Worm (Caenorhabditis elegans) whole organism, L4 larva: ENCODE data around the gene acly-2.

Experiments used
- F10B5.3 ChIP-seq: sonication (generic microtip); optimal IDR thresholded peaks from 2 replicates; lab custom pipeline; 2016; ENCODE audit warnings: mild to moderate bottlenecking, missing genetic modification characterization, missing compliant biosample characterization
- F37D6.2 ChIP-seq: sonication (generic microtip); optimal IDR thresholded peaks from 2 replicates; lab custom pipeline; 2016; ENCODE audit warnings: mild to moderate bottlenecking, missing genetic modification characterization, missing compliant biosample characterization
- F44E2.7 ChIP-seq: fragments of 200-800 bp; sonication (Bioruptor generic); IDR thresholded peaks from 2 replicates; pipeline ENCODE4 v2.1.2; 2022; ENCODE audit warnings: missing genetic modification characterization, missing compliant biosample characterization
- R02D3.7 ChIP-seq: fragments of 150-350 bp; sonication (generic microtip); optimal IDR thresholded peaks from 3 replicates; lab custom pipeline; 2014; ENCODE audit warnings: missing biosample characterization, missing genetic modification characterization
- T26A8.4 ChIP-seq: fragments of 200-800 bp; sonication (Bioruptor generic); IDR thresholded peaks from 2 replicates; pipeline ENCODE4 v1.3.6; 2022; ENCODE audit warnings: missing genetic modification characterization, missing compliant biosample characterization
- Y48G9A.11 ChIP-seq: fragments of 200-800 bp; sonication (Bioruptor generic); IDR thresholded peaks from 2 replicates; pipeline ENCODE4 v1.3.6; 2022; ENCODE audit warnings: missing genetic modification reagents, missing genetic modification characterization, missing compliant biosample characterization
- ZK337.2 ChIP-seq: fragments of 200-800 bp; sonication (Bioruptor generic); IDR thresholded peaks from 2 replicates; pipeline ENCODE4 v1.3.6; 2022; ENCODE audit warnings: missing genetic modification reagents, missing genetic modification characterization, missing compliant biosample characterization
- ZK546.5 ChIP-seq, 2 experiments: sonication (generic microtip); optimal IDR thresholded peaks; 2 replicates each; lab custom pipeline; 2017; ENCODE audit warnings: missing biosample characterization in 2 of 2, missing genetic modification characterization in 2 of 2
- aly-2 ChIP-seq: sonication (generic microtip); optimal IDR thresholded peaks from 2 replicates; lab custom pipeline; 2018; ENCODE audit warnings: missing biosample characterization, missing genetic modification characterization
- ama-1 ChIP-seq: fragments of 150-350 bp; optimal IDR thresholded peaks from 2 replicates; lab custom pipeline; 2014; ENCODE audit warnings: inconsistent platforms, mixed read lengths
- ceh-32 ChIP-seq: sonication (generic microtip); optimal IDR thresholded peaks from 2 replicates; lab custom pipeline; 2016; ENCODE audit warnings: mild to moderate bottlenecking, missing genetic modification characterization, missing compliant biosample characterization; ENCODE audit not compliant: poor library complexity
- ceh-44 ChIP-seq: fragments of 200-800 bp; sonication (Bioruptor generic); IDR thresholded peaks from 2 replicates; pipeline ENCODE4 v1.3.6; 2022; ENCODE audit warnings: missing genetic modification reagents, missing genetic modification characterization, missing compliant biosample characterization
- ceh-82 ChIP-seq: sonication (generic microtip); optimal IDR thresholded peaks from 2 replicates; lab custom pipeline; 2017; ENCODE audit warnings: missing biosample characterization, missing genetic modification characterization
- ces-1 ChIP-seq: fragments of 150-350 bp; sonication (generic microtip); optimal IDR thresholded peaks from 4 replicates; lab custom pipeline; 2014; ENCODE audit warnings: missing biosample characterization, missing genetic modification reagents, missing genetic modification characterization
- dmd-9 ChIP-seq: fragments of 200-800 bp; sonication (Bioruptor generic); IDR thresholded peaks from 2 replicates; pipeline ENCODE4 v1.3.6; 2022; ENCODE audit warnings: missing genetic modification reagents, missing genetic modification characterization, missing compliant biosample characterization
- dve-1 ChIP-seq: sonication (generic microtip); optimal IDR thresholded peaks from 2 replicates; lab custom pipeline; 2017; ENCODE audit warnings: antibody characterized with exemption, mild to moderate bottlenecking, missing genetic modification characterization, missing compliant biosample characterization; ENCODE audit not compliant: insufficient read depth
- egl-43 ChIP-seq: fragments of 200-800 bp; sonication (Bioruptor generic); IDR thresholded peaks from 2 replicates; pipeline ENCODE4 v1.3.6; 2022; ENCODE audit warnings: missing genetic modification reagents, missing genetic modification characterization, missing compliant biosample characterization
- fos-1 ChIP-seq: fragments of 150-350 bp; optimal IDR thresholded peaks from 2 replicates; lab custom pipeline; 2014; ENCODE audit warnings: missing biosample characterization, missing genetic modification characterization
- hif-1 ChIP-seq, 2 experiments: sonication (generic microtip); optimal IDR thresholded peaks; 2 replicates each; lab custom pipeline; 2016 to 2017; ENCODE audit warnings: missing compliant biosample characterization in 2 of 2, missing genetic modification characterization in 2 of 2, missing genetic modification reagents in 2 of 2, missing genotype in 2 of 2, mild to moderate bottlenecking in 1 of 2
- hlh-11 ChIP-seq: fragments of 200-800 bp; sonication (Bioruptor generic); optimal IDR thresholded peaks from 2 replicates; lab custom pipeline; 2018; ENCODE audit warnings: mild to moderate bottlenecking, missing genetic modification characterization, missing compliant biosample characterization
- hmg-1.1 ChIP-seq: fragments of 200-800 bp; sonication (Bioruptor generic); IDR thresholded peaks from 2 replicates; pipeline ENCODE4 v1.3.6; 2022; ENCODE audit warnings: missing genetic modification reagents, missing genetic modification characterization, missing compliant biosample characterization
- jun-1 ChIP-seq: fragments of 150-350 bp; optimal IDR thresholded peaks from 2 replicates; lab custom pipeline; 2014; ENCODE audit warnings: missing biosample characterization, missing genetic modification reagents, missing genetic modification characterization
- lim-7 ChIP-seq: fragments of 200-800 bp; sonication (Bioruptor generic); IDR thresholded peaks from 2 replicates; pipeline ENCODE4 v1.3.6; 2022; ENCODE audit warnings: missing genetic modification characterization, missing compliant biosample characterization
- lin-1 ChIP-seq: fragments of 200-800 bp; sonication (Bioruptor generic); IDR thresholded peaks from 2 replicates; pipeline ENCODE4 v1.3.6; 2022; ENCODE audit warnings: missing genetic modification reagents, missing genetic modification characterization, missing compliant biosample characterization
- lin-29 ChIP-seq: fragments of 200-800 bp; sonication (Bioruptor generic); IDR thresholded peaks from 2 replicates; pipeline ENCODE4 v1.3.6; 2022; ENCODE audit warnings: missing genetic modification reagents, missing genetic modification characterization, missing compliant biosample characterization
- lir-3 ChIP-seq: sonication (generic microtip); optimal IDR thresholded peaks from 2 replicates; lab custom pipeline; 2016; ENCODE audit warnings: mild to moderate bottlenecking, missing genetic modification characterization, missing compliant biosample characterization
- madf-5 ChIP-seq, 2 experiments: fragments of 200-800 bp; sonication (Bioruptor generic); IDR thresholded peaks; 2 replicates each; pipeline ENCODE4 v1.3.6; 2022; ENCODE audit warnings: missing compliant biosample characterization in 2 of 2, missing genetic modification characterization in 2 of 2
- mdl-1 ChIP-seq, 2 experiments: fragments of 150-350 bp in 1 of 2; sonication (generic microtip) in 1 of 2; optimal IDR thresholded peaks; 2 replicates each; lab custom pipeline; 2014 to 2017; ENCODE audit warnings: missing biosample characterization in 2 of 2, missing genetic modification characterization in 2 of 2
- mdt-29 ChIP-seq: fragments of 200-800 bp; sonication (Bioruptor generic); IDR thresholded peaks from 2 replicates; pipeline ENCODE4 v1.3.6; 2022; ENCODE audit warnings: missing genetic modification reagents, missing genetic modification characterization, missing compliant biosample characterization
- mep-1 ChIP-seq: fragments of 150-350 bp; sonication (generic microtip); optimal IDR thresholded peaks from 3 replicates; lab custom pipeline; 2014; ENCODE audit warnings: missing biosample characterization, missing genetic modification characterization
- nhr-10 ChIP-seq: fragments of 150-350 bp; optimal IDR thresholded peaks from 2 replicates; lab custom pipeline; 2014; ENCODE audit warnings: missing biosample characterization, missing genetic modification characterization
- nhr-102 ChIP-seq: sonication (generic microtip); optimal IDR thresholded peaks from 2 replicates; lab custom pipeline; 2016; ENCODE audit warnings: mild to moderate bottlenecking, missing genetic modification characterization, moderate library complexity, missing compliant biosample characterization
- nhr-11 ChIP-seq: fragments of 150-350 bp; optimal IDR thresholded peaks from 2 replicates; lab custom pipeline; 2014; ENCODE audit warnings: missing biosample characterization, missing genetic modification characterization
- nhr-111 ChIP-seq: fragments of 200-800 bp; sonication (Bioruptor generic); optimal IDR thresholded peaks from 2 replicates; lab custom pipeline; 2018; ENCODE audit warnings: mild to moderate bottlenecking, missing genetic modification characterization, missing compliant biosample characterization
- nhr-237 ChIP-seq: sonication (generic microtip); optimal IDR thresholded peaks from 2 replicates; lab custom pipeline; 2017; ENCODE audit warnings: missing biosample characterization, missing genetic modification characterization
- nhr-25 ChIP-seq: sonication (generic microtip); optimal IDR thresholded peaks from 2 replicates; lab custom pipeline; 2017; ENCODE audit warnings: missing genetic modification characterization, mild to moderate bottlenecking, missing compliant biosample characterization, antibody characterized with exemption, moderate library complexity, borderline replicate concordance; ENCODE audit not compliant: insufficient read depth
- nhr-28 ChIP-seq: fragments of 150-350 bp; optimal IDR thresholded peaks from 2 replicates; lab custom pipeline; 2014; ENCODE audit warnings: missing biosample characterization, missing genetic modification characterization
- nhr-41 ChIP-seq: fragments of 200-800 bp; sonication (Bioruptor generic); IDR thresholded peaks from 2 replicates; pipeline ENCODE4 v1.3.6; 2022; ENCODE audit warnings: missing genetic modification reagents, missing genetic modification characterization, missing compliant biosample characterization
- nhr-6 ChIP-seq: fragments of 150-350 bp; optimal IDR thresholded peaks from 2 replicates; lab custom pipeline; 2014; ENCODE audit warnings: missing biosample characterization, missing genetic modification characterization
- pha-4 ChIP-seq, 2 experiments: fragments of 150-350 bp in 1 of 2; fragments of 200-800 bp in 1 of 2; sonication (Bioruptor generic) in 1 of 2; IDR thresholded peaks in 1 of 2; optimal IDR thresholded peaks in 1 of 2; 2 replicates each; pipeline versions ENCODE4 v1.3.6 to Lab custom; 2014 to 2022; ENCODE audit warnings: missing genetic modification characterization in 2 of 2, missing genetic modification reagents in 2 of 2, missing biosample characterization in 1 of 2, missing compliant biosample characterization in 1 of 2
- saeg-2 ChIP-seq: fragments of 200-800 bp; sonication (Bioruptor generic); IDR thresholded peaks from 2 replicates; pipeline ENCODE4 v1.3.6; 2022; ENCODE audit warnings: missing genetic modification reagents, missing genetic modification characterization, missing compliant biosample characterization
- sdz-12 ChIP-seq: fragments of 200-800 bp; sonication (Bioruptor generic); optimal IDR thresholded peaks from 2 replicates; lab custom pipeline; 2018; ENCODE audit warnings: mild to moderate bottlenecking, missing genetic modification characterization, missing compliant biosample characterization
- skn-1 ChIP-seq: fragments of 150-350 bp; optimal IDR thresholded peaks from 2 replicates; lab custom pipeline; 2014; ENCODE audit warnings: missing biosample characterization, missing genetic modification characterization
- spr-1 ChIP-seq: sonication (generic microtip); optimal IDR thresholded peaks from 2 replicates; lab custom pipeline; 2016; ENCODE audit warnings: mild to moderate bottlenecking, missing genetic modification characterization, missing compliant biosample characterization
- unc-130 ChIP-seq: sonication (generic microtip); optimal IDR thresholded peaks from 2 replicates; lab custom pipeline; 2016; ENCODE audit warnings: missing genetic modification reagents, missing genetic modification characterization, missing compliant biosample characterization
- vab-7 ChIP-seq: fragments of 200-800 bp; sonication (Bioruptor generic); IDR thresholded peaks from 2 replicates; pipeline ENCODE4 v1.3.6; 2022; ENCODE audit warnings: missing genetic modification reagents, missing genetic modification characterization, missing compliant biosample characterization
- zfp-2 ChIP-seq: sonication (generic microtip); optimal IDR thresholded peaks from 2 replicates; lab custom pipeline; 2016; ENCODE audit warnings: mild to moderate bottlenecking, missing genetic modification characterization, missing compliant biosample characterization
- zfp-3 ChIP-seq: fragments of 200-800 bp; sonication (Bioruptor generic); conservative IDR thresholded peaks from 2 replicates; pipeline ENCODE4 v1.3.6; 2022; ENCODE audit warnings: missing genetic modification reagents, missing genetic modification characterization, missing compliant biosample characterization
- zip-2 ChIP-seq: fragments of 150-350 bp; optimal IDR thresholded peaks from 2 replicates; lab custom pipeline; 2014; ENCODE audit warnings: missing biosample characterization, missing genetic modification characterization
- ztf-11 ChIP-seq: fragments of 150-350 bp; optimal IDR thresholded peaks from 2 replicates; lab custom pipeline; 2014; ENCODE audit warnings: missing biosample characterization, missing genetic modification characterization

The acly-2 gene

DNA sequence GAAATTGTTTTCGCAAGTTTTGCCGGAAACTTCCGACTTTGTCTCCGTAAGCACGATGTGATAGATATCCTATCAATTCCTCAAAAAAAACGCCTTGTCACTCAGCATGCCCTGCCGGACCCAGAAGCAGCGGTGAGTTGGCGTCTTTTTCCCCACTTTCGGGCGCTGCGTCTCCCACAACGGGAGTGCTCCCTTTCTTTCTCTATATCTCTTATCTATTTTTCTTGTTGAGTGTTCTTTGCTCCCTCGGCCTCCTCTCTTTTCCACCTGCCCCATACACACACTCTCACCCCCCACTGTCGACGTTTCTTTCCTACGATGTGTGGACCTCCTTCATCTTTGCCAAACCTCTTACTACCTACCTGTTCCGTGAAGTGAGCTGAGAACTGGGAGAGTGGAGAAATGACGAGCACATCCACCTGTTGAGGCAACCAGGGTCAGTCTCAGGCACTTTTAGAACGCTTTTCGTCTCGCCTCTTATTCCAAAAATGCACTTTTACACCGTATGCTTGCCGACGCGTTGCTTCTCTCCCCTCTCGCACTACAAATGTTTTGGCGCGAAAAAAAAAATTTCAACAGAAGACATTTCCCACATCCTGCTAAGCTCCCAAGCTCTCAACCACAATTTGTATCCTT is 30.3 kb upstream of the acly-2 start (continued):
- no peak for TF ChIP-seq unc-130 (GFP tag; lab: Kevin White, UChicago)
- peak; percentile 7 to 59 for TF ChIP-seq mdl-1 (tag; optimal IDR thresholded peaks at IDR 0.05; lab: Kevin White, UChicago)
- TF ChIP-seq nhr-25 = peak; percentile 47
- TF ChIP-seq ZK337.2 = no peak
- TF ChIP-seq madf-5 (GFP tag; IDR thresholded peaks at IDR 0.05; lab: Robert Waterston, UW) = no peak
- TF ChIP-seq nhr-41 (GFP tag; lab: Robert Waterston, UW) = no peak
- TF ChIP-seq mep-1 = peak; percentile 89
- no peak for TF ChIP-seq zip-2 (tag; lab: Kevin White, UChicago)
- TF ChIP-seq R02D3.7 (tag; lab: Kevin White, UChicago) = no peak
- no peak for TF ChIP-seq nhr-237 (tag; lab: Kevin White, UChicago)
- TF ChIP-seq nhr-102 = peak; percentile 19
- TF ChIP-seq ces-1 = no peak
- peak; percentile 70; the same call in 1 of the 2 replicates for TF ChIP-seq T26A8.4 (GFP tag; lab: Robert Waterston, UW)
- peak; percentile 20 for TF ChIP-seq F37D6.2
- TF ChIP-seq fos-1 (tag; lab: Kevin White, UChicago) = no peak
- TF ChIP-seq saeg-2 (GFP tag; lab: Robert Waterston, UW) = peak; percentile 85
- peak; percentile 32; the same call in 1 of the 2 replicates for TF ChIP-seq lin-29 (GFP tag; lab: Robert Waterston, UW)
- 0 out of 2 replicates have a peak, but pooled peaks have one; percentile 24 for TF ChIP-seq mdt-29 (GFP tag; lab: Robert Waterston, UW)
- no peak for TF ChIP-seq skn-1 (tag; lab: Kevin White, UChicago)
- TF ChIP-seq ZK546.5 (tag; optimal IDR thresholded peaks at IDR 0.05; lab: Kevin White, UChicago) = no peak
- peak; percentile 85 for TF ChIP-seq nhr-6 (tag; lab: Kevin White, UChicago)
- TF ChIP-seq zfp-3 (GFP tag; lab: Robert Waterston, UW) = 0 out of 2 replicates have a peak, but pooled peaks have one; percentile 19
- TF ChIP-seq aly-2 = no peak
- no peak for TF ChIP-seq vab-7
- peak; percentile 57 for TF ChIP-seq nhr-28 (tag; lab: Kevin White, UChicago)
- TF ChIP-seq sdz-12 = no peak
- TF ChIP-seq zfp-2 (tag; lab: Kevin White, UChicago) = no peak
- peak; percentile 47; the same call in 1 of the 2 replicates for TF ChIP-seq pha-4 (GFP tag; IDR thresholded peaks at IDR 0.05; lab: Robert Waterston, UW)
- no peak for TF ChIP-seq pha-4 (tag; optimal IDR thresholded peaks at IDR 0.05; lab: Kevin White, UChicago)
- TF ChIP-seq dve-1 (tag; lab: Kevin White, UChicago) = peak; percentile 45
- peak; percentile 87 for TF ChIP-seq hlh-11
- TF ChIP-seq ztf-11 (tag; lab: Kevin White, UChicago) = no peak
- TF ChIP-seq F44E2.7 (GFP tag; lab: Robert Waterston, UW) = no peak
- no peak for TF ChIP-seq Y48G9A.11 (GFP tag; lab: Robert Waterston, UW)
- peak; percentile 81 for TF ChIP-seq nhr-11 (tag; lab: Kevin White, UChicago)
- no peak for TF ChIP-seq jun-1 (tag; lab: Kevin White, UChicago)
- peak in 1 of 2 experiments; percentile 90 for TF ChIP-seq hif-1 (tag; optimal IDR thresholded peaks at IDR 0.05; lab: Kevin White, UChicago)
- TF ChIP-seq spr-1 (tag; lab: Kevin White, UChicago) = peak; percentile 46
- TF ChIP-seq egl-43 = peak; percentile 74
- TF ChIP-seq nhr-10 (tag; lab: Kevin White, UChicago) = peak; percentile 78
- no peak for TF ChIP-seq lir-3 (tag; lab: Kevin White, UChicago)
- TF ChIP-seq dmd-9 (GFP tag; lab: Robert Waterston, UW) = no peak
- TF ChIP-seq F10B5.3 (tag; lab: Kevin White, UChicago) = no peak
- no peak for TF ChIP-seq ceh-32 (tag; lab: Kevin White, UChicago)
- TF ChIP-seq lim-7 = peak; percentile 44; the same call in 1 of the 2 replicates
- TF ChIP-seq ama-1 = peak; percentile 40
- peak; percentile 73 for TF ChIP-seq hmg-1.1 (GFP tag; lab: Robert Waterston, UW)
- TF ChIP-seq lin-1 (GFP tag; lab: Robert Waterston, UW) = peak; percentile 70; the same call in 1 of the 2 replicates
- TF ChIP-seq ceh-82 (tag; lab: Kevin White, UChicago) = no peak
- TF ChIP-seq nhr-111 (GFP tag; lab: Kevin White, UChicago) = no peak
- TF ChIP-seq ceh-44 (GFP tag; lab: Robert Waterston, UW) = no peak
